Fruit fly (Drosophila melanogaster): ENCODE results near the gene CG7382.
A peak's percentile ranks its signal among the peaks of the same experiment; 100 is the strongest.

CG7382 gene

DNA sequence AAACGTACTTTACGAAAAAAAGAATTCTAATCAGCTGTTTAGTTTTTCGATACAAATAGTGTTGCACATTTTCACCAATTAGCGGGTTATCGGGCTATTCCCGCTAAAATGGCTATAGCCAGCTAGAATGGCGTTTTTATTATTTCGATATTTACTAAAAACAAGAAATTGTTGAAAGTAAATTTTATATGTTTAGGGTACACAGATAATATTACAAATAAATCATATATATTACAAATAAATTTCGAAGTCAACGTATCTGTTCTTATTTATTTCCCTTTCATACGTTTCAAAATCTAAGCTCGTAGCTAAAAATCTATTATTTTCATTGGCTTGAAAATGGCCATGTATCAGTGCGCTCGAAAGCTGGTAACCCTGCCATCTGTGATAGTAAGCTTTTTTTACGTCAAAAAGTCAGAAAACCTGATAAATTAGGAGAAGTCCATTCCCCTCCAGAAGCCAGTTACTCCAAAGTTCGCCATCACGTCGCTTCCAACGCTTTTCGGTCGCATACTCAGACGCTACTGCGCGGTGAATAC lies at the start of gene CG7382, which contains the start of gene cl (continued):
- TF ChIP-seq chm (GFP tag; IDR thresholded peaks at IDR 0.05) (0 out of 2 replicates have a peak, but pooled peaks have one; percentile 33), Dll (GFP tag; IDR thresholded peaks at IDR 0.05; ENCODE audit: partially characterized antibody) (no peak), toy (GFP tag; IDR thresholded peaks at IDR 0.05) (no peak), mam (GFP tag; optimal IDR thresholded peaks at IDR 0.05) (peak; percentile 16), pb (GFP tag; optimal IDR thresholded peaks at IDR 0.05) (no peak), CG3995 (GFP tag; optimal IDR thresholded peaks at IDR 0.05) (no peak), dan (GFP tag; IDR thresholded peaks at IDR 0.05) (no peak), gfzf (GFP tag; optimal IDR thresholded peaks at IDR 0.05) (peak; percentile 60), slbo (GFP tag; IDR thresholded peaks at IDR 0.05) (peak; percentile 61), CG15601 (tag; optimal IDR thresholded peaks at IDR 0.05) (peak; percentile 61), CG7271 (tag; optimal IDR thresholded peaks at IDR 0.05) (no peak), pfk (GFP tag; optimal IDR thresholded peaks at IDR 0.05) (no peak), CG18011 (GFP tag; optimal IDR thresholded peaks at IDR 0.05) (no peak), usp (GFP tag; optimal IDR thresholded peaks at IDR 0.05) (no peak), CG14050 (GFP tag; IDR thresholded peaks at IDR 0.05) (no peak), her (GFP tag; optimal IDR thresholded peaks at IDR 0.05) (no peak), HmgD (GFP tag; optimal IDR thresholded peaks at IDR 0.05) (no peak), CG9817 (tag; optimal IDR thresholded peaks at IDR 0.05) (peak; percentile 34), unc-4 (GFP tag; IDR thresholded peaks at IDR 0.05; ENCODE audit: partially characterized antibody) (no peak), CG17328 (GFP tag; IDR thresholded peaks at IDR 0.05) (no peak), croc (GFP tag; conservative IDR thresholded peaks at IDR 0.05) (no peak), Vsx1 (GFP tag; optimal IDR thresholded peaks at IDR 0.05) (no peak), eyg (GFP tag; optimal IDR thresholded peaks at IDR 0.05) (no peak), CG9609 (GFP tag; optimal IDR thresholded peaks at IDR 0.05) (no peak), ac (GFP tag; optimal IDR thresholded peaks at IDR 0.05) (no peak), fd96Cb (tag; optimal IDR thresholded peaks at IDR 0.05) (peak; percentile 11), Spps (tag; optimal IDR thresholded peaks at IDR 0.05) (no peak), grau (tag; optimal IDR thresholded peaks at IDR 0.05) (peak; percentile 66), org-1 (GFP tag; optimal IDR thresholded peaks at IDR 0.05) (no peak), CG6683 (GFP tag; optimal IDR thresholded peaks at IDR 0.05) (no peak), Ssrp (tag; optimal IDR thresholded peaks at IDR 0.05) (peak; percentile 39), Med (GFP tag) (peak; percentile 45), NC2α (GFP tag; optimal IDR thresholded peaks at IDR 0.05) (no peak), dm (GFP tag; optimal IDR thresholded peaks at IDR 0.05) (no peak), Hr51 (GFP tag; optimal IDR thresholded peaks at IDR 0.05) (peak in 1 of 2 experiments; percentile 54), ken (GFP tag; IDR thresholded peaks at IDR 0.05) (no peak), Scr (GFP tag; IDR thresholded peaks at IDR 0.05; ENCODE audit: partially characterized antibody) (no peak), dmrt11E (tag; optimal IDR thresholded peaks at IDR 0.05) (peak; percentile 9), rib (GFP tag; IDR thresholded peaks at IDR 0.05) (no peak), knrl (GFP tag; IDR thresholded peaks at IDR 0.05; ENCODE audit: partially characterized antibody) (no peak), B-H2 (GFP tag; optimal IDR thresholded peaks at IDR 0.05) (peak; percentile 28), p53 (GFP tag; optimal IDR thresholded peaks at IDR 0.05) (no peak), D19B (GFP tag; optimal IDR thresholded peaks at IDR 0.05) (no peak), Atf-2 (GFP tag; optimal IDR thresholded peaks at IDR 0.05) (no peak), BEAF-32 (GFP tag; optimal IDR thresholded peaks at IDR 0.05) (peak; percentile 56), CG17829 (tag; optimal IDR thresholded peaks at IDR 0.05) (peak; percentile 72), klu (GFP tag; IDR thresholded peaks at IDR 0.05) (no peak), gro (GFP tag; optimal IDR thresholded peaks at IDR 0.05) (no peak), Lpt (GFP tag; optimal IDR thresholded peaks at IDR 0.05) (no peak), CG12391 (tag; optimal IDR thresholded peaks at IDR 0.05) (peak; percentile 72), lab (GFP tag; optimal IDR thresholded peaks at IDR 0.05) (no peak)

All from whole organism, embryonic.